Fruit fly (Drosophila melanogaster) whole organism, prepupa: ENCODE data around the gene CIAPIN1.

Source experiments
- Blimp-1 ChIP-seq: fragments of 200-800 bp; sonication (Bioruptor generic); optimal IDR thresholded peaks from 3 replicates; lab custom pipeline; 2017; ENCODE audit warnings: missing biosample characterization, missing genetic modification characterization, mild to moderate bottlenecking, moderate library complexity, missing genetic modification reagents
- CG11294 ChIP-seq: fragments of 200-800 bp; sonication (Bioruptor generic); IDR thresholded peaks from 2 replicates; pipeline ENCODE4 v1.3.6; 2022; ENCODE audit warnings: missing biosample characterization, missing genetic modification characterization
- CG11762 ChIP-seq: fragments of 200-800 bp; sonication (Bioruptor generic); optimal IDR thresholded peaks from 3 replicates; lab custom pipeline; 2016; ENCODE audit warnings: missing biosample characterization, missing genetic modification characterization; ENCODE audit not compliant: insufficient read depth
- CG11902 ChIP-seq: fragments of 200-800 bp; sonication (Bioruptor generic); optimal IDR thresholded peaks from 3 replicates; lab custom pipeline; 2016; ENCODE audit warnings: missing biosample characterization, missing genetic modification characterization
- CG15336 ChIP-seq: fragments of 200-800 bp; sonication (Bioruptor generic); IDR thresholded peaks from 2 replicates; pipeline ENCODE4 v1.3.6; 2022; ENCODE audit warnings: missing biosample characterization, missing genetic modification characterization
- CG1621 ChIP-seq: fragments of 200-800 bp; sonication (Bioruptor generic); optimal IDR thresholded peaks from 3 replicates; lab custom pipeline; 2018; ENCODE audit warnings: missing biosample characterization, mild to moderate bottlenecking, missing genetic modification characterization
- CG16779 ChIP-seq: fragments of 200-800 bp; sonication (Bioruptor generic); optimal IDR thresholded peaks from 3 replicates; lab custom pipeline; 2017; ENCODE audit warnings: missing biosample characterization, mild to moderate bottlenecking, missing genetic modification characterization
- CG3032 ChIP-seq: fragments of 200-800 bp; optimal IDR thresholded peaks from 2 replicates; lab custom pipeline; 2019; ENCODE audit warnings: missing biosample characterization, mild to moderate bottlenecking, missing genetic modification characterization, moderate library complexity
- CG31627 ChIP-seq: fragments of 200-800 bp; sonication (Bioruptor generic); optimal IDR thresholded peaks from 3 replicates; lab custom pipeline; 2016; ENCODE audit warnings: missing biosample characterization, missing genetic modification characterization
- CG32006 ChIP-seq: fragments of 200-800 bp; sonication (Bioruptor generic); optimal IDR thresholded peaks from 3 replicates; lab custom pipeline; 2017; ENCODE audit warnings: missing biosample characterization, mild to moderate bottlenecking, missing genetic modification characterization
- CG4318 ChIP-seq: fragments of 200-800 bp; sonication (Bioruptor generic); optimal IDR thresholded peaks from 3 replicates; lab custom pipeline; 2017; ENCODE audit warnings: missing biosample characterization, mild to moderate bottlenecking, missing genetic modification characterization
- CG6163 ChIP-seq: fragments of 200-800 bp; sonication (Bioruptor generic); IDR thresholded peaks from 3 replicates; pipeline ENCODE4 v1.3.6; 2022; ENCODE audit warnings: missing biosample characterization, missing genetic modification characterization
- CG6276 ChIP-seq: fragments of 200-800 bp; sonication (Bioruptor generic); optimal IDR thresholded peaks from 2 replicates; lab custom pipeline; 2017; ENCODE audit warnings: missing biosample characterization, mild to moderate bottlenecking, missing genetic modification characterization
- CG6792 ChIP-seq: fragments of 200-800 bp; sonication (Bioruptor generic); optimal IDR thresholded peaks from 3 replicates; lab custom pipeline; 2016; ENCODE audit warnings: missing biosample characterization, missing genetic modification characterization
- CG7368 ChIP-seq: fragments of 200-800 bp; sonication (Bioruptor generic); optimal IDR thresholded peaks from 3 replicates; lab custom pipeline; 2016; ENCODE audit warnings: missing biosample characterization, missing genetic modification characterization
- CG8119 ChIP-seq: fragments of 200-800 bp; sonication (Bioruptor generic); IDR thresholded peaks from 3 replicates; pipeline ENCODE4 v1.3.6; 2022; ENCODE audit warnings: missing biosample characterization, missing genetic modification characterization
- CG8319 ChIP-seq: fragments of 200-800 bp; sonication (Bioruptor generic); optimal IDR thresholded peaks from 3 replicates; lab custom pipeline; 2016; ENCODE audit warnings: missing biosample characterization, missing genetic modification characterization
- CG8632 ChIP-seq: fragments of 200-800 bp; sonication (Bioruptor generic); optimal IDR thresholded peaks from 3 replicates; lab custom pipeline; 2016; ENCODE audit warnings: missing biosample characterization, missing genetic modification characterization
- CG9139 ChIP-seq: fragments of 200-800 bp; sonication (Bioruptor generic); optimal IDR thresholded peaks from 3 replicates; lab custom pipeline; 2017; ENCODE audit warnings: missing biosample characterization, mild to moderate bottlenecking, missing genetic modification characterization
- Eip78C ChIP-seq: fragments of 200-800 bp; sonication (Bioruptor generic); peaks from one replicate; lab custom pipeline; 2016; ENCODE audit warnings: missing biosample characterization, missing genetic modification characterization
- Ets96B ChIP-seq: fragments of 200-800 bp; optimal IDR thresholded peaks from 2 replicates; lab custom pipeline; 2019; ENCODE audit warnings: missing biosample characterization, mild to moderate bottlenecking, missing genetic modification characterization, moderate library complexity
- Gug ChIP-seq: fragments of 200-800 bp; sonication (Bioruptor generic); IDR thresholded peaks from 2 replicates; pipeline ENCODE4 v1.3.6; 2022; ENCODE audit warnings: missing biosample characterization, missing genetic modification characterization
- Hr38 ChIP-seq: sonication (Bioruptor generic); optimal IDR thresholded peaks from 2 replicates; lab custom pipeline; 2016; ENCODE audit warnings: missing biosample characterization, missing genetic modification characterization
- Hr39 ChIP-seq: fragments of 200-800 bp; sonication (Bioruptor generic); optimal IDR thresholded peaks from 2 replicates; lab custom pipeline; 2016; ENCODE audit warnings: missing biosample characterization, missing genetic modification characterization
- Hr4 ChIP-seq: fragments of 200-800 bp; sonication (Bioruptor generic); optimal IDR thresholded peaks from 3 replicates; lab custom pipeline; 2016; ENCODE audit warnings: missing biosample characterization, missing genetic modification characterization
- Lpt ChIP-seq: fragments of 200-800 bp; sonication (Bioruptor generic); optimal IDR thresholded peaks from 3 replicates; lab custom pipeline; 2016; ENCODE audit warnings: missing biosample characterization, missing genetic modification characterization
- OdsH ChIP-seq: fragments of 200-800 bp; sonication (Bioruptor generic); optimal IDR thresholded peaks from 3 replicates; lab custom pipeline; 2016; ENCODE audit warnings: missing biosample characterization, missing genetic modification characterization
- Smox ChIP-seq: fragments of 200-800 bp; sonication (Bioruptor generic); optimal IDR thresholded peaks from 3 replicates; lab custom pipeline; 2016; ENCODE audit warnings: missing biosample characterization, missing genetic modification characterization
- Sox14 ChIP-seq: fragments of 200-800 bp; sonication (Bioruptor generic); optimal IDR thresholded peaks from 3 replicates; lab custom pipeline; 2016; ENCODE audit warnings: missing biosample characterization, missing genetic modification characterization
- Sox15 ChIP-seq: fragments of 200-800 bp; sonication (Bioruptor generic); optimal IDR thresholded peaks from 3 replicates; lab custom pipeline; 2016; ENCODE audit warnings: missing biosample characterization, missing genetic modification characterization
- achi ChIP-seq: fragments of 200-800 bp; sonication (Bioruptor generic); optimal IDR thresholded peaks from 3 replicates; lab custom pipeline; 2016; ENCODE audit warnings: missing biosample characterization, missing genetic modification characterization
- acj6 ChIP-seq: fragments of 200-800 bp; sonication (Bioruptor generic); optimal IDR thresholded peaks from 3 replicates; lab custom pipeline; 2016; ENCODE audit warnings: missing biosample characterization, missing genetic modification characterization
- dsx ChIP-seq: fragments of 200-800 bp; optimal IDR thresholded peaks from 3 replicates; lab custom pipeline; 2019; ENCODE audit warnings: missing biosample characterization, mild to moderate bottlenecking, missing genetic modification characterization, moderate library complexity; ENCODE audit not compliant: poor library complexity, severe bottlenecking
- eg ChIP-seq: fragments of 200-800 bp; sonication (Bioruptor generic); IDR thresholded peaks from 3 replicates; pipeline ENCODE4 v1.3.6; 2022; ENCODE audit warnings: missing biosample characterization, missing genetic modification characterization
- esn ChIP-seq: fragments of 200-800 bp; sonication (Bioruptor generic); optimal IDR thresholded peaks from 2 replicates; lab custom pipeline; 2016; ENCODE audit warnings: missing biosample characterization, mild to moderate bottlenecking, missing genetic modification characterization, moderate library complexity
- fd59A ChIP-seq: fragments of 200-800 bp; sonication (Bioruptor generic); optimal IDR thresholded peaks from 2 replicates; lab custom pipeline; 2017; ENCODE audit warnings: missing biosample characterization, mild to moderate bottlenecking, missing genetic modification characterization, missing genetic modification reagents
- fd85E ChIP-seq: fragments of 200-800 bp; sonication (Bioruptor generic); optimal IDR thresholded peaks from 3 replicates; lab custom pipeline; 2016; ENCODE audit warnings: missing biosample characterization, missing genetic modification characterization
- lz ChIP-seq: fragments of 200-800 bp; sonication (Bioruptor generic); optimal IDR thresholded peaks from 3 replicates; lab custom pipeline; 2016; ENCODE audit warnings: missing biosample characterization, missing genetic modification characterization
- net ChIP-seq: fragments of 200-800 bp; sonication (Bioruptor generic); optimal IDR thresholded peaks from 3 replicates; lab custom pipeline; 2016; ENCODE audit warnings: missing biosample characterization, missing genetic modification characterization
- pdm3 ChIP-seq: fragments of 200-800 bp; sonication (Bioruptor generic); optimal IDR thresholded peaks from 3 replicates; lab custom pipeline; 2016; ENCODE audit warnings: missing biosample characterization, missing genetic modification characterization
- salr ChIP-seq, 2 experiments: fragments of 200-800 bp; sonication (Bioruptor generic); optimal IDR thresholded peaks; 3 replicates each; lab custom pipeline; 2016 to 2018; ENCODE audit warnings: missing biosample characterization in 2 of 2, missing genetic modification characterization in 2 of 2, mild to moderate bottlenecking in 1 of 2
- spab ChIP-seq: fragments of 200-800 bp; sonication (Bioruptor generic); optimal IDR thresholded peaks from 2 replicates; lab custom pipeline; 2017; ENCODE audit warnings: missing biosample characterization, mild to moderate bottlenecking, missing genetic modification characterization, missing genetic modification reagents
- ss ChIP-seq, 2 experiments: fragments of 200-800 bp; sonication (Bioruptor generic); optimal IDR thresholded peaks; 2 replicates in 1 of 2; 3 replicates in 1 of 2; lab custom pipeline; 2017 to 2018; ENCODE audit warnings: mild to moderate bottlenecking in 2 of 2, missing biosample characterization in 2 of 2, missing genetic modification characterization in 2 of 2, moderate library complexity in 1 of 2
- svp ChIP-seq: fragments of 200-800 bp; sonication (Bioruptor generic); peaks from one replicate; lab custom pipeline; 2016; ENCODE audit warnings: missing biosample characterization, missing genetic modification characterization
- topi ChIP-seq: fragments of 200-800 bp; sonication (Bioruptor generic); optimal IDR thresholded peaks from 3 replicates; lab custom pipeline; 2016; ENCODE audit warnings: missing biosample characterization, missing genetic modification characterization
- vri ChIP-seq: fragments of 200-800 bp; sonication (Bioruptor generic); optimal IDR thresholded peaks from 3 replicates; lab custom pipeline; 2016; ENCODE audit warnings: missing biosample characterization, mild to moderate bottlenecking, missing genetic modification characterization

The CIAPIN1 gene

dm6 chr2L:14995594-14996463 is 42.8 kb downstream of the CIAPIN1 start (continued):
- TF ChIP-seq Blimp-1 (GFP tag; lab: Kevin White, UChicago) (peak; percentile 100), CG11294 (peak; percentile 91), Gug (GFP tag; lab: Robert Waterston, UW) (peak; percentile 94), CG6163 (GFP tag; lab: Robert Waterston, UW) (peak; percentile 97), Ets96B (peak; percentile 98), Eip78C (GFP tag; lab: Kevin White, UChicago) (peak; percentile 98), CG16779 (peak; percentile 83), CG7368 (GFP tag; lab: Kevin White, UChicago) (peak; percentile 89), CG11902 (peak; percentile 83), Lpt (GFP tag; lab: Kevin White, UChicago) (peak; percentile 88)

DNA sequence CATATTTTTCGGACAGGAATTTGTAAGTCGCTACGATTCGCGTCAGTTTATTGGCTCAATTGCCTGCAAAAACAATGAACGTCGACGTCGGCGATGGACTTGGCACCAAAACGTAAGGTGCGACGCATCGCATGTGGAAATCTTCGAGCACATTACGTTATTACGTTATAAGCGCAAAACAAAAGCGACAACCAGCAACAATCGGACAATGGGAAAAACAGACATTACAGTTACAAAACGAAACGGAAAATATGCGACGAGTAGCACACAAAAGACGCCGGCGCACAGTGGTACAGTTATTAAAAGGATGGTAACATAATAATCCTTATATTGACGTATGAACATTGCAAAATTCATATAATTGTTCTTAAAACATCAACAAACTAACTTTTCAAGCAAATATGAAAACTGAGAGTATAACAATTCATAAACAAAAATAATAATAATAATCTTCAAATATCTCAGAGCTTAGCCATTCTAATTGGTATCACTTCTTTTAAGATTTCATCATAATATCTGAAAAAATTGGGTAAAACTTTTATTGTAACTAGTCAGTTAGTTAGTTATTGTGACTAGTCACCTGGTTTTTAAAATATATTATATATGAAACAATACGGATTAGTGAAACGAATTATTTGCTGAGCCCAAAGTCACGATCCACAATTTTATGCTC is 43.7 kb downstream of the CIAPIN1 start:
- peak; percentile 21 for TF ChIP-seq topi (GFP tag; lab: Kevin White, UChicago)
- no peak for TF ChIP-seq dsx
- no peak for TF ChIP-seq CG11762 (GFP tag; lab: Kevin White, UChicago)
- TF ChIP-seq fd59A (GFP tag; lab: Kevin White, UChicago) = peak; percentile 72
- peak; percentile 82 for TF ChIP-seq CG4318 (GFP tag; lab: Kevin White, UChicago)
- TF ChIP-seq svp (GFP tag; lab: Kevin White, UChicago) = peak; percentile 81
- peak; percentile 55 for TF ChIP-seq CG8119 (GFP tag; lab: Robert Waterston, UW)
- TF ChIP-seq CG32006 (GFP tag; lab: Kevin White, UChicago) = peak; percentile 87
- TF ChIP-seq Hr4 = peak; percentile 74
- TF ChIP-seq acj6 = peak; percentile 68
- peak; percentile 66 for TF ChIP-seq net (GFP tag; lab: Kevin White, UChicago)
- peak; percentile 57 for TF ChIP-seq Lpt (GFP tag; lab: Kevin White, UChicago)
- TF ChIP-seq Blimp-1 (GFP tag; lab: Kevin White, UChicago) = no peak
- no peak for TF ChIP-seq vri (GFP tag; lab: Kevin White, UChicago)
- no peak for TF ChIP-seq Hr38 (GFP tag; lab: Kevin White, UChicago)
- no peak for TF ChIP-seq Hr39 (GFP tag; lab: Kevin White, UChicago)
- no peak for TF ChIP-seq eg
- peak; percentile 51 for TF ChIP-seq CG3032 (tag; lab: Kevin White, UChicago)
- TF ChIP-seq CG8319 (GFP tag; lab: Kevin White, UChicago) = no peak
- peak; percentile 51 for TF ChIP-seq CG6792 (GFP tag; lab: Kevin White, UChicago)
- peak; percentile 50; the same call in 1 of the 2 replicates for TF ChIP-seq CG15336 (GFP tag; lab: Robert Waterston, UW)
- TF ChIP-seq CG7368 (GFP tag; lab: Kevin White, UChicago) = no peak
- peak; percentile 72 for TF ChIP-seq OdsH (GFP tag; lab: Kevin White, UChicago)
- no peak for TF ChIP-seq fd85E (GFP tag; lab: Kevin White, UChicago)
- TF ChIP-seq Smox (GFP tag; lab: Kevin White, UChicago) = no peak
- peak; percentile 4 for TF ChIP-seq Sox14 (GFP tag; lab: Kevin White, UChicago)
- no peak for TF ChIP-seq CG1621 (tag; lab: Kevin White, UChicago)
- TF ChIP-seq lz (GFP tag; lab: Kevin White, UChicago) = peak; percentile 5
- peak; percentile 33 for TF ChIP-seq CG11902
- TF ChIP-seq CG6163 (GFP tag; lab: Robert Waterston, UW) = no peak
- peak; percentile 56 for TF ChIP-seq Sox15 (GFP tag; lab: Kevin White, UChicago)
- TF ChIP-seq CG8632 (GFP tag; lab: Kevin White, UChicago) = peak; percentile 75
- TF ChIP-seq CG11294 = peak; percentile 8; the same call in 1 of the 2 replicates
- TF ChIP-seq salr (GFP tag; optimal IDR thresholded peaks at IDR 0.05; lab: Kevin White, UChicago) = peak in 1 of 2 experiments; percentile 80
- peak in 1 of 2 experiments; percentile 60 for TF ChIP-seq ss (GFP tag; optimal IDR thresholded peaks at IDR 0.05; lab: Kevin White, UChicago)
- peak; percentile 27 for TF ChIP-seq CG6276 (GFP tag; lab: Kevin White, UChicago)
- peak; percentile 40 for TF ChIP-seq achi
- peak; percentile 69 for TF ChIP-seq Ets96B
- TF ChIP-seq spab (GFP tag; lab: Kevin White, UChicago) = peak; percentile 45
- peak; percentile 27 for TF ChIP-seq CG9139
- peak; percentile 7 for TF ChIP-seq CG31627 (GFP tag; lab: Kevin White, UChicago)
- TF ChIP-seq Eip78C (GFP tag; lab: Kevin White, UChicago) = peak; percentile 96
- peak; percentile 11 for TF ChIP-seq esn (GFP tag; lab: Kevin White, UChicago)
- TF ChIP-seq pdm3 (GFP tag; lab: Kevin White, UChicago) = peak; percentile 64
